Worm (Caenorhabditis elegans): ENCODE measurements around the gene puf-5.
A peak's percentile ranks its signal among the peaks of the same experiment; 100 is the strongest.

puf-5 gene

DNA sequence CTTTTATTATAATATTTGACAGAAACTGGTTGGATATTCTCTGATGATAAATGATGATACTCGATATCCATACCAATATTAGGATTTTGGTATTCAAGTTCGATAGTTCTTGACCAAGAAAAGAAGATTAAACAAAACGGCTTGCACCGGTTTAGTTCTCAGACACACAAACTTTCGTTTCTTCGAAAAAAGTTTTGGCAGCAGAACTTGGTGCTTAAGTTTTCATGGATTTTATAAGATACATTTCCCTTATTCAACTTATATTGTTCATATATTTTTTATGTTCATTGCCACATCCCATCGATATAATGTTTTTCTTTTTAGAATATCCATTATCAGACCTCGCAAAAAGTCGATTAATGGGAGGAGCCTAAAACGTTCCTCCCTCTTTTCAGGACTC is 15.3 kb downstream of the puf-5 start, which contains the start of gene aptf-4:
Gene aptf-4, plus strand, starts transcription at position 301 of the 400 bp plus-strand sequence.
- TF ChIP-seq fos-1 (tag; optimal IDR thresholded peaks at IDR 0.05) = no peak
- TF ChIP-seq F13H6.1 (tag; optimal IDR thresholded peaks at IDR 0.05) = no peak
- no peak for TF ChIP-seq alr-1 (tag; optimal IDR thresholded peaks at IDR 0.05)
- no peak for TF ChIP-seq lsy-2 (tag; optimal IDR thresholded peaks at IDR 0.05)
- TF ChIP-seq unc-55 (GFP tag; optimal IDR thresholded peaks at IDR 0.05) = peak; percentile 26
- TF ChIP-seq sma-3 (GFP tag; optimal IDR thresholded peaks at IDR 0.05) = no peak
- no peak for TF ChIP-seq sma-9 (GFP tag; optimal IDR thresholded peaks at IDR 0.05)
- no peak for TF ChIP-seq sma-9 (tag; optimal IDR thresholded peaks at IDR 0.05)
- TF ChIP-seq lin-39 (tag; optimal IDR thresholded peaks at IDR 0.05) = no peak
- TF ChIP-seq nhr-10 (tag; optimal IDR thresholded peaks at IDR 0.05) = no peak

ce11 chrII:8593840-8594625 is 18.7 kb downstream of the puf-5 start, which contains the start of gene aptf-3:
Gene aptf-3 (plus strand): TSS chrII:8594190.
- TF ChIP-seq nhr-11 (tag; optimal IDR thresholded peaks at IDR 0.05) = no peak
- TF ChIP-seq lin-39 (tag; optimal IDR thresholded peaks at IDR 0.05) = no peak
- TF ChIP-seq mbf-1 (tag; optimal IDR thresholded peaks at IDR 0.05) = no peak
- no peak for TF ChIP-seq egl-27 (tag; optimal IDR thresholded peaks at IDR 0.05)
- no peak for TF ChIP-seq nhr-12 (tag; optimal IDR thresholded peaks at IDR 0.05)
- TF ChIP-seq sma-9 (GFP tag; optimal IDR thresholded peaks at IDR 0.05) = no peak
- no peak for TF ChIP-seq sma-9 (tag; optimal IDR thresholded peaks at IDR 0.05)
- TF ChIP-seq elt-1 (tag; optimal IDR thresholded peaks at IDR 0.05) = no peak

DNA sequence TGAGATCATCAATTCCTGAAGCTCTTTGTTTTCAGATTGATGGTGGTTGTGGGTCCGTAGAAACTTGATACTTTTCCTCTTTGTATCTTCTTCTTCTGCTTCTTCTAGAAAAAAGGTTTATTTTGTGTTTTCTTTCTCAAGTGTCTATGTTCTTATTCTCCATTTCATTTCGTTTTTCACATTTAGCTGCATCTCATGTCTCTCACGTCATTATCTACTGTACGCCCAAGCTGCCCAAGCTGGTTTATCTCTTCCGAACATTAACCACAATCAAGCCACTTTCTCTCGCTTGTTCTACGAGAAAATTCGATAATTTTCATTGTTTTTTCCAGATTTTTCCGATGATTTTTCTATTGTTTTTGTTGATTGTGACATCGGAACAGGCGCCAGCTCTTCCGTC is 23.9 kb downstream of the puf-5 start, which contains the start of gene F28C6.5:
Gene F28C6.5, plus strand, starts transcription at position 301 of the 400 bp plus-strand sequence.
- TF ChIP-seq C34F6.9 (tag; optimal IDR thresholded peaks at IDR 0.05) = no peak
- no peak for TF ChIP-seq ztf-1 (GFP tag; conservative IDR thresholded peaks at IDR 0.05)
- TF ChIP-seq unc-62 (GFP tag; optimal IDR thresholded peaks at IDR 0.05) = no peak
- no peak for TF ChIP-seq ceh-82 (tag; optimal IDR thresholded peaks at IDR 0.05)
- TF ChIP-seq alr-1 (tag; optimal IDR thresholded peaks at IDR 0.05) = no peak
- TF ChIP-seq unc-39 (tag; optimal IDR thresholded peaks at IDR 0.05) = no peak
- no peak for TF ChIP-seq snpc-4 (tag; optimal IDR thresholded peaks at IDR 0.05)

ce11 chrII:8600165-8600564 is 24.8 kb downstream of the puf-5 start, which contains the start of gene pigg-1:
Gene pigg-1 (minus strand): TSS chrII:8600265.
- TF ChIP-seq nhr-237 (tag; optimal IDR thresholded peaks at IDR 0.05) (no peak), egl-27 (tag; optimal IDR thresholded peaks at IDR 0.05) (no peak), lsy-2 (tag; optimal IDR thresholded peaks at IDR 0.05) (no peak), ztf-1 (GFP tag; conservative IDR thresholded peaks at IDR 0.05) (no peak), unc-62 (GFP tag; optimal IDR thresholded peaks at IDR 0.05) (no peak), unc-39 (tag; optimal IDR thresholded peaks at IDR 0.05) (no peak), lin-11 (tag; optimal IDR thresholded peaks at IDR 0.05) (no peak), C34F6.9 (tag; optimal IDR thresholded peaks at IDR 0.05) (no peak), elt-3 (tag; optimal IDR thresholded peaks at IDR 0.05) (no peak), ztf-4 (tag; optimal IDR thresholded peaks at IDR 0.05) (no peak), nhr-23 (tag; optimal IDR thresholded peaks at IDR 0.05) (no peak), ama-1 (optimal IDR thresholded peaks at IDR 0.05) (no peak), mbf-1 (tag; optimal IDR thresholded peaks at IDR 0.05) (no peak), fos-1 (tag; optimal IDR thresholded peaks at IDR 0.05) (no peak), peb-1 (tag; optimal IDR thresholded peaks at IDR 0.05) (no peak), nhr-129 (tag; optimal IDR thresholded peaks at IDR 0.05) (no peak)

DNA sequence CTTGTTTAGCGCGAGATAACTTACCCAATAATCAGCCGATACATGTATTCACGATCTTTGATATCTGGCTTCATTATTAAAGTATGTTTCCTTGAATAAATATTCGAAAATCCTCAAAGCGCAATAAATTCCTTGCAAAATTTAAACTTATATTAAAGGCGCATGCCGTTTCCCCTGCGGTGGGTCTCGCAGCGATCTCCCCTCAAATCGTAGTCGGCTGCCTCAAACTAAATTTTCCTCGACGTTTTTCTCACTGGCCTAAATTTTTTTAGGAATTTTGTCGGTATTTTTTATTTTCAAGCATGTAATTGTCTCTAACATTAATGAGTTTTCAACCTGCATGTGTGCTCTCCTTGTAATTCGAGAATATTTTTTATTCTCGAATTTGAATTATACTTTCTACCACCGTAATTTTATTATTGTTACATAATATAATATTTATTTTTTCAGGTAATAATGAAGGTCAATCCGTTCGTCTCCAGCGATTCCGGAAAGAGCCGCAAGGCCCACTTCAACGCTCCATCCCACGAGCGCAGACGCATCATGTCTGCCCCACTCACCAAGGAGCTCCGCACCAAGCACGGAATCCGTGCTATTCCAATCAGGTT is 27.1 kb downstream of the puf-5 start, which contains the start of the genes cpf-1 and rpl-26:
Gene cpf-1, minus strand, starts transcription at position 104 of the 608 bp plus-strand sequence.
Gene rpl-26, plus strand, starts transcription at position 449 of the 608 bp plus-strand sequence.
- peak; percentile 49 for TF ChIP-seq sem-4 (tag; optimal IDR thresholded peaks at IDR 0.05)
- no peak for TF ChIP-seq zag-1 (tag; optimal IDR thresholded peaks at IDR 0.05)
- TF ChIP-seq R02D3.7 (tag; optimal IDR thresholded peaks at IDR 0.05) = no peak
- TF ChIP-seq skn-1 (tag; optimal IDR thresholded peaks at IDR 0.05) = no peak
- TF ChIP-seq unc-55 (GFP tag; optimal IDR thresholded peaks at IDR 0.05) = peak; percentile 75
- no peak for TF ChIP-seq nhr-25 (tag; optimal IDR thresholded peaks at IDR 0.05)
- TF ChIP-seq nhr-77 (tag; optimal IDR thresholded peaks at IDR 0.05) = no peak
- peak; percentile 47 for TF ChIP-seq nhr-129 (tag; optimal IDR thresholded peaks at IDR 0.05)
- no peak for TF ChIP-seq aly-2 (tag; optimal IDR thresholded peaks at IDR 0.05)
- peak; percentile 77 for TF ChIP-seq C34F6.9 (tag; optimal IDR thresholded peaks at IDR 0.05)
- no peak for TF ChIP-seq lin-39 (tag; optimal IDR thresholded peaks at IDR 0.05)
- TF ChIP-seq Y55F3AM.14 (GFP tag; optimal IDR thresholded peaks at IDR 0.05) = no peak
- TF ChIP-seq egl-27 (tag; optimal IDR thresholded peaks at IDR 0.05) = no peak
- TF ChIP-seq lsy-2 (tag; optimal IDR thresholded peaks at IDR 0.05) = peak; percentile 22 to 89
- peak; percentile 60 for TF ChIP-seq crh-2 (tag; optimal IDR thresholded peaks at IDR 0.05)
- peak; percentile 24 for TF ChIP-seq sma-9 (GFP tag; optimal IDR thresholded peaks at IDR 0.05)
- TF ChIP-seq sma-9 (tag; optimal IDR thresholded peaks at IDR 0.05) = no peak
- no peak for TF ChIP-seq mab-5 (tag; optimal IDR thresholded peaks at IDR 0.05)
- peak; percentile 71 for TF ChIP-seq gmeb-1 (tag; optimal IDR thresholded peaks at IDR 0.05)
- no peak for TF ChIP-seq F13H6.1 (tag; optimal IDR thresholded peaks at IDR 0.05)
- TF ChIP-seq snpc-4 (tag; optimal IDR thresholded peaks at IDR 0.05) = peak; percentile 75
- TF ChIP-seq nhr-21 (tag; optimal IDR thresholded peaks at IDR 0.05) = no peak
- TF ChIP-seq sma-3 (GFP tag; optimal IDR thresholded peaks at IDR 0.05) = peak; percentile 4
- peak; percentile 33 for TF ChIP-seq fos-1 (tag; optimal IDR thresholded peaks at IDR 0.05)
- TF ChIP-seq nhr-12 (tag; optimal IDR thresholded peaks at IDR 0.05) = no peak
